Fruit fly (Drosophila melanogaster) ovary, adult (tissue): ENCODE data around the gene Cyp28d1.

ENCODE experiments used
- CG17801 ChIP-seq: fragments of 200-800 bp; optimal IDR thresholded peaks from 2 replicates; lab custom pipeline; 2019; ENCODE audit warnings: missing biosample characterization, mild to moderate bottlenecking, missing genetic modification characterization, moderate library complexity; ENCODE audit not compliant: partially characterized antibody

Gene Cyp28d1

dm6 chr2L:5259076-5259843, 49.0 kb downstream of the Cyp28d1 start:
- TF ChIP-seq CG17801 = no peak

- TF ChIP-seq CG17801 = no peak
Measured at dm6 chr2L:5260267-5260666, 50.0 kb downstream of the Cyp28d1 start.

- no peak for TF ChIP-seq CG17801
Measured at dm6 chr2L:5261223-5261984, 51.1 kb downstream of the Cyp28d1 start.
